Worm (Caenorhabditis elegans) whole organism, late embryonic: Measurements from ENCODE around the gene F58F9.3.

ENCODE experiments used
- C08G9.2 ChIP-seq: sonication (generic microtip); optimal IDR thresholded peaks from 2 replicates; lab custom pipeline; 2016; ENCODE audit warnings: mild to moderate bottlenecking, missing genetic modification characterization, moderate library complexity, missing compliant biosample characterization
- C38D4.7 ChIP-seq: fragments of 200-800 bp; sonication (Bioruptor generic); optimal IDR thresholded peaks from 2 replicates; lab custom pipeline; 2018; ENCODE audit warnings: mild to moderate bottlenecking, missing genetic modification characterization, moderate library complexity, missing compliant biosample characterization
- K02D7.2 ChIP-seq: sonication (generic microtip); optimal IDR thresholded peaks from 2 replicates; lab custom pipeline; 2017; ENCODE audit warnings: mild to moderate bottlenecking, missing genetic modification characterization, missing compliant biosample characterization
- K09A11.1 ChIP-seq: sonication (generic microtip); optimal IDR thresholded peaks from 2 replicates; lab custom pipeline; 2017; ENCODE audit warnings: antibody characterized with exemption, mild to moderate bottlenecking, missing genetic modification characterization, missing compliant biosample characterization; ENCODE audit not compliant: insufficient read depth
- T23F11.4 ChIP-seq: fragments of 200-800 bp; sonication (Bioruptor generic); optimal IDR thresholded peaks from 2 replicates; lab custom pipeline; 2018; ENCODE audit warnings: mild to moderate bottlenecking, missing genetic modification characterization, missing compliant biosample characterization
- ceh-18 ChIP-seq: sonication (generic microtip); optimal IDR thresholded peaks from 2 replicates; lab custom pipeline; 2016; ENCODE audit warnings: missing genetic modification characterization, missing compliant biosample characterization
- ceh-19 ChIP-seq: fragments of 200-800 bp; sonication (Bioruptor generic); optimal IDR thresholded peaks from 2 replicates; lab custom pipeline; 2018; ENCODE audit warnings: mild to moderate bottlenecking, missing genetic modification characterization, missing compliant biosample characterization
- ceh-2 ChIP-seq: sonication (generic microtip); optimal IDR thresholded peaks from 2 replicates; lab custom pipeline; 2016; ENCODE audit warnings: missing genotype, missing genetic modification characterization, missing compliant biosample characterization
- ceh-22 ChIP-seq: sonication (generic microtip); optimal IDR thresholded peaks from 2 replicates; lab custom pipeline; 2017; ENCODE audit warnings: missing biosample characterization, missing genetic modification characterization
- ceh-30 ChIP-seq: fragments of 150-350 bp; optimal IDR thresholded peaks from 2 replicates; lab custom pipeline; 2014; ENCODE audit warnings: missing biosample characterization, missing genetic modification characterization
- ceh-45 ChIP-seq: fragments of 200-800 bp; sonication (Bioruptor generic); IDR thresholded peaks from 2 replicates; pipeline ENCODE4 v1.3.6; 2022; ENCODE audit warnings: missing genetic modification reagents, missing genetic modification characterization, missing compliant biosample characterization
- ceh-6 ChIP-seq: fragments of 200-800 bp; sonication (Bioruptor generic); optimal IDR thresholded peaks from 2 replicates; lab custom pipeline; 2018; ENCODE audit warnings: mild to moderate bottlenecking, missing genetic modification characterization, missing compliant biosample characterization
- ceh-9 ChIP-seq: sonication (generic microtip); optimal IDR thresholded peaks from 2 replicates; lab custom pipeline; 2016; ENCODE audit warnings: mild to moderate bottlenecking, missing genetic modification characterization, inconsistent platforms, missing compliant biosample characterization
- che-1 ChIP-seq: sonication (generic microtip); optimal IDR thresholded peaks from 2 replicates; lab custom pipeline; 2016; ENCODE audit warnings: mild to moderate bottlenecking, missing genetic modification characterization, missing compliant biosample characterization
- dve-1 ChIP-seq: sonication (generic microtip); optimal IDR thresholded peaks from 2 replicates; lab custom pipeline; 2017; ENCODE audit warnings: antibody characterized with exemption, mild to moderate bottlenecking, missing genetic modification characterization, missing compliant biosample characterization
- elt-2 ChIP-seq: sonication (generic microtip); optimal IDR thresholded peaks from 2 replicates; lab custom pipeline; 2016; ENCODE audit warnings: missing genetic modification reagents, missing genetic modification characterization, missing compliant biosample characterization
- eyg-1 ChIP-seq: sonication (generic microtip); optimal IDR thresholded peaks from 2 replicates; lab custom pipeline; 2016; ENCODE audit warnings: missing genotype, missing genetic modification characterization, missing compliant biosample characterization
- fkh-10 ChIP-seq: fragments of 150-350 bp; optimal IDR thresholded peaks from 2 replicates; lab custom pipeline; 2014; ENCODE audit warnings: missing biosample characterization, missing genetic modification reagents, missing genetic modification characterization
- fkh-6 ChIP-seq: sonication (generic microtip); optimal IDR thresholded peaks from 2 replicates; lab custom pipeline; 2016; ENCODE audit warnings: missing genetic modification characterization, missing compliant biosample characterization
- hlh-13 ChIP-seq: fragments of 200-800 bp; sonication (Bioruptor generic); optimal IDR thresholded peaks from 2 replicates; lab custom pipeline; 2018; ENCODE audit warnings: mild to moderate bottlenecking, missing genetic modification characterization, missing compliant biosample characterization
- lin-11 ChIP-seq: fragments of 200-800 bp; sonication (Bioruptor generic); optimal IDR thresholded peaks from 2 replicates; lab custom pipeline; 2018; ENCODE audit warnings: mild to moderate bottlenecking, missing genetic modification characterization, missing compliant biosample characterization
- madf-2 ChIP-seq: sonication (generic microtip); optimal IDR thresholded peaks from 2 replicates; lab custom pipeline; 2017; ENCODE audit warnings: missing genetic modification characterization, missing compliant biosample characterization
- mec-3 ChIP-seq: sonication (generic microtip); optimal IDR thresholded peaks from 2 replicates; lab custom pipeline; 2016; ENCODE audit warnings: borderline replicate concordance, missing genetic modification characterization, missing compliant biosample characterization
- nfya-1 ChIP-seq: sonication (generic microtip); optimal IDR thresholded peaks from 2 replicates; lab custom pipeline; 2017; ENCODE audit warnings: missing genetic modification characterization, mild to moderate bottlenecking, missing compliant biosample characterization, antibody characterized with exemption, moderate library complexity
- nhr-232 ChIP-seq: sonication (generic microtip); optimal IDR thresholded peaks from 2 replicates; lab custom pipeline; 2016; ENCODE audit warnings: missing genetic modification characterization, missing compliant biosample characterization
- npax-4 ChIP-seq: sonication (generic microtip); optimal IDR thresholded peaks from 2 replicates; lab custom pipeline; 2016; ENCODE audit warnings: missing genetic modification characterization, missing compliant biosample characterization
- odd-2 ChIP-seq: sonication (generic microtip); optimal IDR thresholded peaks from 2 replicates; lab custom pipeline; 2017; ENCODE audit warnings: antibody characterized with exemption, mild to moderate bottlenecking, missing genetic modification characterization, missing compliant biosample characterization
- pag-3 ChIP-seq: sonication (generic microtip); optimal IDR thresholded peaks from 2 replicates; lab custom pipeline; 2016; ENCODE audit warnings: missing compliant biosample characterization, missing genetic modification characterization, borderline replicate concordance
- pat-9 ChIP-seq: fragments of 200-800 bp; sonication (Bioruptor generic); optimal IDR thresholded peaks from 2 replicates; lab custom pipeline; 2018; ENCODE audit warnings: mild to moderate bottlenecking, missing genetic modification characterization, moderate library complexity, missing compliant biosample characterization
- pha-2 ChIP-seq: sonication (generic microtip); optimal IDR thresholded peaks from 2 replicates; lab custom pipeline; 2017; ENCODE audit warnings: mild to moderate bottlenecking, missing genetic modification characterization, missing compliant biosample characterization
- rnt-1 ChIP-seq: sonication (generic microtip); optimal IDR thresholded peaks from 2 replicates; lab custom pipeline; 2016; ENCODE audit warnings: missing genetic modification characterization, missing compliant biosample characterization
- sox-4 ChIP-seq: sonication (generic microtip); optimal IDR thresholded peaks from 2 replicates; lab custom pipeline; 2017; ENCODE audit warnings: mild to moderate bottlenecking, missing genetic modification characterization, inconsistent platforms, missing compliant biosample characterization
- syd-9 ChIP-seq: sonication (generic microtip); optimal IDR thresholded peaks from 2 replicates; lab custom pipeline; 2016; ENCODE audit warnings: mild to moderate bottlenecking, missing genetic modification characterization, moderate library complexity, missing compliant biosample characterization
- tbx-2 ChIP-seq: sonication (generic microtip); optimal IDR thresholded peaks from 2 replicates; lab custom pipeline; 2016; ENCODE audit warnings: missing genetic modification characterization, missing compliant biosample characterization
- unc-86 ChIP-seq: sonication (generic microtip); optimal IDR thresholded peaks from 2 replicates; lab custom pipeline; 2016; ENCODE audit warnings: missing genetic modification characterization, missing compliant biosample characterization
- zip-5 ChIP-seq: sonication (generic microtip); optimal IDR thresholded peaks from 2 replicates; lab custom pipeline; 2016; ENCODE audit warnings: missing genetic modification characterization, missing compliant biosample characterization

F58F9.3 gene

DNA sequence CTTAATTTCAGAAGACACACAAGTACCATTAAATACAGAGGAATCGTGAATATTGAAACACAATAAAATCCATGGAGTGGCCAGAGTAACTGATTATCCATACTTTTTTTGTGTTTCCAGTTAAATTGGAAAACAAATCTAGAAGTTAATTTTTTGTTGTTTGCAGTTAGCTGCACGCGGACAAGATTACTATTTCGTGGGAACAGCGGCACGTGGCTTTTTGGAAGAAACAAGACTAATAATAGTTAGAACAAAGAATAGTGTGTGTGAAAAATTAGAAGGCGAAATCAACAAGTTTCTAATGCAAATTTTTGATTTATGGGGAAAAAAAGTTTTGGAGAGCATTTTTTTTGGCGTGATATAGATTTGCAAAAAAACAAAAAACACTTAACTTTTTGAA, 33.5 kb downstream of the F58F9.3 start, which contains the start of gene srv-29:
Gene srv-29, minus strand, starts transcription at position 101 of the 400 bp plus-strand sequence.
- TF ChIP-seq ceh-19 (no peak), mec-3 (tag; lab: Kevin White, UChicago) (no peak), ceh-6 (GFP tag; lab: Kevin White, UChicago) (no peak), unc-86 (tag; lab: Kevin White, UChicago) (no peak), ceh-45 (no peak), nhr-232 (tag; lab: Kevin White, UChicago) (no peak), zip-5 (tag; lab: Kevin White, UChicago) (no peak), syd-9 (tag; lab: Kevin White, UChicago) (no peak), fkh-10 (GFP tag; lab: Kevin White, UChicago) (no peak), rnt-1 (tag; lab: Kevin White, UChicago) (no peak), lin-11 (tag; lab: Kevin White, UChicago) (no peak)

DNA sequence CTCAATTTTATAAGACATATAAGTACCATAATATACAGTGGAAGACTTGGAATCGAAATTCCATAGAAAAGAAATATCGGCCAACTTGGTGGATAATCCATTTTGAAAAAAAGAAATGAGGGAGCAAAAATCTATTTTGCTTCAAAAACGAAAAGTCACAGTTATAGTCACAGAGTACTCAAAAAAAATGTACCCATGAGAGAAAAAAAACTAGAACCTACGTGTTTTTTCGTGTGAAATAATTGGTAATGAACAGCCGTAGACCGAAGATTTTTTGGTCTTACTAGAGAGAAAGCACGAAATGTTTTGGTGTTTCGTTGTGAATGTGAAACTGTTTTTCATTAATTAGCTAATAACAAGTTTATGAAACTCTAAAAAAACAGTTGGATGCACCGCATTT, 36.3 kb downstream of the F58F9.3 start, which contains the start of gene srv-30:
Gene srv-30, minus strand, starts transcription at position 101 of the 400 bp plus-strand sequence.
- no peak for TF ChIP-seq odd-2 (tag; lab: Kevin White, UChicago)
- TF ChIP-seq K02D7.2, result no peak
- no peak for TF ChIP-seq ceh-2 (tag; lab: Kevin White, UChicago)
- no peak for TF ChIP-seq ceh-45
- TF ChIP-seq sox-4 (tag; lab: Kevin White, UChicago), result no peak
- no peak for TF ChIP-seq ceh-30 (tag; lab: Kevin White, UChicago)
- TF ChIP-seq C08G9.2, result no peak
- TF ChIP-seq pag-3 (tag; lab: Kevin White, UChicago), result no peak
- no peak for TF ChIP-seq madf-2 (tag; lab: Kevin White, UChicago)
- no peak for TF ChIP-seq nfya-1
- no peak for TF ChIP-seq ceh-9
- no peak for TF ChIP-seq ceh-22 (tag; lab: Kevin White, UChicago)
- no peak for TF ChIP-seq ceh-19
- no peak for TF ChIP-seq tbx-2
- no peak for TF ChIP-seq ceh-18 (tag; lab: Kevin White, UChicago)

DNA sequence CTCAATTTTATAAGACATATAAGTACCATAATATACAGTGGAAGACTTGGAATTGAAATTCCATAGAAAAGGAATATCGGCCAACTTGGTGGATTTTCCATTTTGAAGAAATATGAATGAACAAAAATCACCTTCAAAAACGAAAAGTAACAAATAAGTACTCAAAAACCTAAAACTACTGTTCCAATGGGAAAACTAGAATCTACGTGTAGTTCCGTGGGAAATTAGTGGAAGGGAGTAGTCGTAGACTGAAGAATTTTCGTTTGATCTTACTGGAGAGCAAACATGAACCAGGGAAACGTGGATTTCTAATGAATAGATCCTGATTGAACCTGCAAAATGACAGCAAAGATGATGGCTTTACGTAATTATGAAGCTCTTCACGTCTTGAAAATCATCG, 38.9 kb downstream of the F58F9.3 start, which contains the start of gene srv-31:
Gene srv-31, minus strand, starts transcription at position 101 of the 400 bp plus-strand sequence.
- no peak for TF ChIP-seq elt-2 (tag; lab: Kevin White, UChicago)
- no peak for TF ChIP-seq K09A11.1 (tag; lab: Kevin White, UChicago)
- TF ChIP-seq pha-2 (tag; lab: Kevin White, UChicago), result no peak
- no peak for TF ChIP-seq che-1
- no peak for TF ChIP-seq madf-2 (tag; lab: Kevin White, UChicago)
- no peak for TF ChIP-seq pat-9 (tag; lab: Kevin White, UChicago)
- TF ChIP-seq C38D4.7 (GFP tag; lab: Kevin White, UChicago), result no peak
- no peak for TF ChIP-seq dve-1 (tag; lab: Kevin White, UChicago)
- no peak for TF ChIP-seq npax-4 (tag; lab: Kevin White, UChicago)
- TF ChIP-seq hlh-13 (GFP tag; lab: Kevin White, UChicago), result no peak
- TF ChIP-seq fkh-6 (tag; lab: Kevin White, UChicago), result no peak
- no peak for TF ChIP-seq T23F11.4 (GFP tag; lab: Kevin White, UChicago)

DNA sequence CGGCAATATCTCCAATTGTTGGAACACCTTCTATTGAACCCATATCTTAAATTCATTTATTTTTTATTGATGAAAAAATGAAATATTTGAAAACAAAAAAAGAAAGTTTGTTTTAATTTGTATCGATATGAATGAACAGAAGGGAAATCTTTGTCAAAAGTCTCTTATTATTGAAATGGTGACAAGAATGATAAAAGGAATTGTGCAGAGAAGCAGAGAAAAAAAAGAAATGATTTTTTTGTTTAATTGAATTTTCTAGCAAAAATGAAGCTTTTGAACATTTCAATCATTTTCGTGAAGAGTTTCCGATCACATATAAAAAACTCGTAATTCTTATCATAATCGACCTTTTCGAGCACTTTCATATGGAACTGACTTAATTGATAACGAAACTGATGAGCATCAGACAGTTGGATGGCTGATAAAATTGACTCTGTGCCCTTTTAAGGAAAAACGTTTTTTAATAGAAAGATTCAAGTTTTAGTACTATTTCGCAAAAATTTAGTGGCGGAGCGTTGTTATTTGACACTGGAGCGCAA, 42.7 kb downstream of the F58F9.3 start, which contains the start of the genes aat-4 and T13A10.1:
Gene aat-4, minus strand, starts transcription at position 51 of the 539 bp plus-strand sequence.
Gene T13A10.1, plus strand, starts transcription at position 411 of the 539 bp plus-strand sequence.
- peak; percentile 78 for TF ChIP-seq elt-2 (tag; lab: Kevin White, UChicago)
- no peak for TF ChIP-seq eyg-1
